Worm (Caenorhabditis elegans) whole organism, mixed stage, embryonic: Measurements from ENCODE around the gene efk-1.

Source experiments
- M03D4.4 ChIP-seq: sonication (generic microtip); optimal IDR thresholded peaks from 2 replicates; lab custom pipeline; 2017; ENCODE audit warnings: mild to moderate bottlenecking, missing genetic modification characterization, missing compliant biosample characterization
- bed-3 ChIP-seq: fragments of 200-800 bp; sonication (Bioruptor generic); optimal IDR thresholded peaks from 3 replicates; lab custom pipeline; 2018; ENCODE audit warnings: mild to moderate bottlenecking, missing genetic modification characterization, moderate library complexity, missing compliant biosample characterization
- blmp-1 ChIP-seq: fragments of 150-350 bp; optimal IDR thresholded peaks from 2 replicates; lab custom pipeline; 2014; ENCODE audit warnings: missing biosample characterization, missing genetic modification characterization
- ceh-39 ChIP-seq: fragments of 150-350 bp; optimal IDR thresholded peaks from 2 replicates; lab custom pipeline; 2014; ENCODE audit warnings: missing biosample characterization, missing genetic modification characterization
- ceh-43 ChIP-seq: fragments of 200-800 bp; sonication (Bioruptor generic); optimal IDR thresholded peaks from 2 replicates; lab custom pipeline; 2018; ENCODE audit warnings: mild to moderate bottlenecking, missing genetic modification characterization, moderate library complexity, missing compliant biosample characterization
- ceh-83 ChIP-seq: fragments of 200-800 bp; sonication (Bioruptor generic); optimal IDR thresholded peaks from 2 replicates; lab custom pipeline; 2018; ENCODE audit warnings: mild to moderate bottlenecking, missing genetic modification characterization, missing compliant biosample characterization
- ces-1 ChIP-seq: fragments of 150-350 bp; optimal IDR thresholded peaks from 2 replicates; lab custom pipeline; 2014; ENCODE audit warnings: missing biosample characterization, missing genetic modification reagents, missing genetic modification characterization
- cnd-1 ChIP-seq: fragments of 200-800 bp; sonication (Bioruptor generic); optimal IDR thresholded peaks from 2 replicates; lab custom pipeline; 2018; ENCODE audit warnings: mild to moderate bottlenecking, missing genetic modification characterization, missing compliant biosample characterization
- drap-1 ChIP-seq: fragments of 200-800 bp; sonication (Bioruptor generic); optimal IDR thresholded peaks from 3 replicates; lab custom pipeline; 2018; ENCODE audit warnings: mild to moderate bottlenecking, missing genetic modification characterization, missing compliant biosample characterization
- elt-1 ChIP-seq: sonication (generic microtip); optimal IDR thresholded peaks from 2 replicates; lab custom pipeline; 2017; ENCODE audit warnings: missing genetic modification characterization, mild to moderate bottlenecking, missing compliant biosample characterization, antibody characterized with exemption, moderate library complexity, borderline replicate concordance; ENCODE audit not compliant: insufficient read depth
- elt-3 ChIP-seq: fragments of 150-350 bp; optimal IDR thresholded peaks from 2 replicates; lab custom pipeline; 2014; ENCODE audit warnings: missing biosample characterization, missing genetic modification characterization
- flh-1 ChIP-seq: fragments of 200-800 bp; sonication (Bioruptor generic); optimal IDR thresholded peaks from 2 replicates; lab custom pipeline; 2018; ENCODE audit warnings: mild to moderate bottlenecking, missing genetic modification characterization, moderate library complexity, missing compliant biosample characterization
- ham-2 ChIP-seq: fragments of 200-800 bp; sonication (Bioruptor generic); optimal IDR thresholded peaks from 2 replicates; lab custom pipeline; 2018; ENCODE audit warnings: mild to moderate bottlenecking, missing genetic modification characterization, missing compliant biosample characterization
- hlh-1 ChIP-seq: fragments of 150-350 bp; optimal IDR thresholded peaks from 2 replicates; lab custom pipeline; 2014; ENCODE audit warnings: missing biosample characterization, missing genetic modification reagents, missing genetic modification characterization
- lin-13 ChIP-seq: fragments of 150-350 bp; optimal IDR thresholded peaks from 2 replicates; lab custom pipeline; 2014; ENCODE audit warnings: missing biosample characterization, missing genetic modification characterization
- lsy-2 ChIP-seq: fragments of 150-350 bp; optimal IDR thresholded peaks from 2 replicates; lab custom pipeline; 2014; ENCODE audit warnings: missing biosample characterization, missing genetic modification characterization
- mab-5 ChIP-seq: fragments of 150-350 bp; optimal IDR thresholded peaks from 2 replicates; lab custom pipeline; 2014; ENCODE audit warnings: missing biosample characterization, missing genetic modification characterization
- mep-1 ChIP-seq: fragments of 150-350 bp; optimal IDR thresholded peaks from 2 replicates; lab custom pipeline; 2017; ENCODE audit warnings: missing biosample characterization, missing genetic modification reagents, missing genetic modification characterization, inconsistent platforms
- mls-2 ChIP-seq: sonication (generic microtip); optimal IDR thresholded peaks from 2 replicates; lab custom pipeline; 2016; ENCODE audit warnings: mild to moderate bottlenecking, missing genetic modification characterization, moderate library complexity, missing compliant biosample characterization
- nhr-12 ChIP-seq: fragments of 150-350 bp; optimal IDR thresholded peaks from 2 replicates; lab custom pipeline; 2014; ENCODE audit warnings: missing biosample characterization, missing genetic modification characterization
- nhr-237 ChIP-seq: fragments of 150-350 bp; optimal IDR thresholded peaks from 2 replicates; lab custom pipeline; 2014; ENCODE audit warnings: missing biosample characterization, missing genetic modification characterization
- nhr-28 ChIP-seq: fragments of 150-350 bp; optimal IDR thresholded peaks from 2 replicates; lab custom pipeline; 2014; ENCODE audit warnings: missing biosample characterization, missing genetic modification characterization
- nhr-76 ChIP-seq: sonication (generic microtip); optimal IDR thresholded peaks from 2 replicates; lab custom pipeline; 2017; ENCODE audit warnings: missing biosample characterization, missing genetic modification characterization
- pha-4 ChIP-seq: fragments of 150-350 bp; optimal IDR thresholded peaks from 2 replicates; lab custom pipeline; 2018; ENCODE audit warnings: missing biosample characterization, missing genetic modification reagents, missing genetic modification characterization
- sem-2 ChIP-seq: fragments of 200-800 bp; sonication (Bioruptor generic); optimal IDR thresholded peaks from 2 replicates; lab custom pipeline; 2018; ENCODE audit warnings: mild to moderate bottlenecking, missing genetic modification characterization, missing compliant biosample characterization
- snpc-4 ChIP-seq: fragments of 150-350 bp; optimal IDR thresholded peaks from 2 replicates; lab custom pipeline; 2014; ENCODE audit warnings: missing biosample characterization, missing genetic modification characterization
- tbx-8 ChIP-seq: fragments of 200-800 bp; sonication (Bioruptor generic); optimal IDR thresholded peaks from 2 replicates; lab custom pipeline; 2018; ENCODE audit warnings: mild to moderate bottlenecking, missing genetic modification characterization, moderate library complexity, missing compliant biosample characterization
- unc-39 ChIP-seq: fragments of 150-350 bp; optimal IDR thresholded peaks from 2 replicates; lab custom pipeline; 2014; ENCODE audit warnings: missing biosample characterization, missing genetic modification characterization
- unc-62 ChIP-seq: fragments of 150-350 bp; optimal IDR thresholded peaks from 2 replicates; lab custom pipeline; 2014; ENCODE audit warnings: missing biosample characterization, missing genetic modification reagents, missing genetic modification characterization
- zip-8 ChIP-seq: fragments of 150-350 bp; optimal IDR thresholded peaks from 2 replicates; lab custom pipeline; 2014; ENCODE audit warnings: missing biosample characterization, missing genetic modification characterization

efk-1 gene

ce11 chrIII:6168497-6169227 is at the start of gene efk-1:
Gene efk-1 (minus strand): TSS chrIII:6168547.
- no peak for TF ChIP-seq mls-2 (tag; lab: Kevin White, UChicago)
- TF ChIP-seq ces-1 (GFP tag; lab: Kevin White, UChicago), result no peak
- no peak for TF ChIP-seq ham-2 (GFP tag; lab: Kevin White, UChicago)
- TF ChIP-seq unc-39 (tag; lab: Kevin White, UChicago), result no peak
- no peak for TF ChIP-seq ceh-43 (GFP tag; lab: Kevin White, UChicago)
- TF ChIP-seq mab-5 (tag; lab: Kevin White, UChicago), result no peak

- no peak for TF ChIP-seq ces-1 (GFP tag; lab: Kevin White, UChicago)
- TF ChIP-seq elt-3 (tag; lab: Kevin White, UChicago), result no peak
- TF ChIP-seq sem-2 (GFP tag; lab: Kevin White, UChicago), result no peak
- TF ChIP-seq ceh-39 (tag; lab: Kevin White, UChicago), result no peak
- TF ChIP-seq lin-13, result no peak
- no peak for TF ChIP-seq snpc-4
- TF ChIP-seq mls-2 (tag; lab: Kevin White, UChicago), result no peak
- TF ChIP-seq lsy-2 (tag; lab: Kevin White, UChicago), result no peak
- TF ChIP-seq M03D4.4 (tag; lab: Kevin White, UChicago), result no peak
- no peak for TF ChIP-seq ceh-83 (GFP tag; lab: Kevin White, UChicago)
- TF ChIP-seq, all 35 proteins: peak for 0
These were observed 48.6 kb upstream of the efk-1 start, which contains the start of gene hot-4 for ce11 chrIII:6216833-6217466. Gene hot-4 (plus strand): TSS chrIII:6217416.

- TF ChIP-seq bed-3 (no peak), tbx-8 (GFP tag; lab: Kevin White, UChicago) (no peak), nhr-12 (tag; lab: Kevin White, UChicago) (no peak), drap-1 (no peak), snpc-4 (no peak), sem-2 (GFP tag; lab: Kevin White, UChicago) (no peak), blmp-1 (tag; lab: Kevin White, UChicago) (no peak), elt-1 (tag; lab: Kevin White, UChicago) (no peak), nhr-76 (tag; lab: Kevin White, UChicago) (no peak), flh-1 (GFP tag; lab: Kevin White, UChicago) (no peak), cnd-1 (tag; lab: Kevin White, UChicago) (no peak), unc-62 (GFP tag; lab: Kevin White, UChicago) (no peak), ceh-43 (GFP tag; lab: Kevin White, UChicago) (no peak), M03D4.4 (tag; lab: Kevin White, UChicago) (no peak), pha-4 (tag; lab: Kevin White, UChicago) (no peak), zip-8 (no peak)
These were observed 47.6 kb upstream of the efk-1 start for ce11 chrIII:6215943-6216342.

- TF ChIP-seq unc-39 (tag; lab: Kevin White, UChicago) (no peak), cnd-1 (tag; lab: Kevin White, UChicago) (no peak), nhr-28 (tag; lab: Kevin White, UChicago) (no peak), mab-5 (tag; lab: Kevin White, UChicago) (no peak), nhr-237 (tag; lab: Kevin White, UChicago) (no peak), bed-3 (no peak), blmp-1 (tag; lab: Kevin White, UChicago) (no peak), lsy-2 (tag; lab: Kevin White, UChicago) (no peak), ceh-83 (GFP tag; lab: Kevin White, UChicago) (no peak), mep-1 (no peak), drap-1 (no peak), pha-4 (tag; lab: Kevin White, UChicago) (no peak), zip-8 (no peak), hlh-1 (tag; lab: Kevin White, UChicago) (no peak), ceh-39 (tag; lab: Kevin White, UChicago) (no peak), nhr-76 (tag; lab: Kevin White, UChicago) (no peak), M03D4.4 (tag; lab: Kevin White, UChicago) (no peak)
These were observed 47.1 kb upstream of the efk-1 start, which contains the start of gene C23G10.11 for ce11 chrIII:6215476-6215875. Gene C23G10.11 (minus strand): TSS chrIII:6215576.
